Worm (Caenorhabditis elegans): ENCODE results near the gene F59C12.4.

The F59C12.4 gene

DNA sequence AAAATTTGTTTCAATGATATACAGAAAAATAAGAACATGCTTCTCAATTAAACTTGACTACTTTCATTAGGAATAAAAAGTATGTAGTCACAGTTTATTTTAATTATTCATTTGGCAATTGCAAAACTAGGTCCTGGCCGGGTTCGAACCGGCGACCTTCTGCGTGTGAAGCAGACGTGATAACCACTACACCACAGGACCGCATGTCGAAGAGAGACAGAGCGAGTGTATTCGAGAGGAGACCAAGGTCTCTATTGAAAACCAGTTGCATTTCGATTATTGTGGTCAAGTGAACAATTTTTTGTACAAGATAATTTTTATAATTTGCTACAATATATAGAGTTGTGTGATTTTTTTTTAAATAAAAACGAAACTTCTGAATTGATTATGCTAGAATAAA is 11.6 kb downstream of the F59C12.4 start (continued):
- peak; percentile 52 for TF ChIP-seq attf-5 (GFP tag; optimal IDR thresholded peaks at IDR 0.05)
- no peak; the same call in 1 of the 2 replicates for TF ChIP-seq lir-1 (GFP tag; conservative IDR thresholded peaks at IDR 0.05)
- TF ChIP-seq lag-1 (GFP tag; IDR thresholded peaks at IDR 0.05) = no peak
- no peak for TF ChIP-seq B0336.3 (GFP tag; IDR thresholded peaks at IDR 0.05)
- peak; percentile 35 for TF ChIP-seq atf-7 (tag; optimal IDR thresholded peaks at IDR 0.05)
- TF ChIP-seq B0019.2 (GFP tag; conservative IDR thresholded peaks at IDR 0.05) = no peak
- peak; percentile 50 for TF ChIP-seq mes-4 (tag; optimal IDR thresholded peaks at IDR 0.05)
- peak; percentile 82 for TF ChIP-seq die-1 (tag; optimal IDR thresholded peaks at IDR 0.05)
- peak; percentile 59 for TF ChIP-seq tlf-1 (GFP tag; optimal IDR thresholded peaks at IDR 0.05)
- TF ChIP-seq K11D2.4 (GFP tag; IDR thresholded peaks at IDR 0.05) = 0 out of 2 replicates have a peak, but pooled peaks have one; percentile 47
- peak; percentile 57 to 69 for TF ChIP-seq rec-8 (tag; optimal IDR thresholded peaks at IDR 0.05)
- TF ChIP-seq lin-35 (GFP tag; optimal IDR thresholded peaks at IDR 0.05) = peak in 1 of 3 experiments; percentile 74
- peak; percentile 83; the same call in 1 of the 2 replicates for TF ChIP-seq cebp-2 (GFP tag; IDR thresholded peaks at IDR 0.05)
- 0 out of 2 replicates have a peak, but pooled peaks have one; percentile 15 for TF ChIP-seq ztf-28 (GFP tag; IDR thresholded peaks at IDR 0.05)
- TF ChIP-seq ceh-79 (tag; optimal IDR thresholded peaks at IDR 0.05) = peak; percentile 16
- TF ChIP-seq F52B5.7 (tag; optimal IDR thresholded peaks at IDR 0.05) = peak; percentile 39
- no peak for TF ChIP-seq ets-4 (GFP tag; optimal IDR thresholded peaks at IDR 0.05)
- TF ChIP-seq gei-17 (GFP tag; optimal IDR thresholded peaks at IDR 0.05) = peak; percentile 48
- peak; percentile 93 for TF ChIP-seq rpc-1 (optimal IDR thresholded peaks at IDR 0.05)
- peak; percentile 85 for TF ChIP-seq rpc-1 (tag; optimal IDR thresholded peaks at IDR 0.05)
- TF ChIP-seq madf-6 (GFP tag; IDR thresholded peaks at IDR 0.05) = peak; percentile 68
- no peak for TF ChIP-seq madf-8 (GFP tag; conservative IDR thresholded peaks at IDR 0.05)
- peak; percentile 77; the same call in 1 of the 2 replicates for TF ChIP-seq hmg-20 (GFP tag; IDR thresholded peaks at IDR 0.05)
- no peak for TF ChIP-seq ceh-40 (GFP tag; IDR thresholded peaks at IDR 0.05)
- no peak for TF ChIP-seq sdz-38 (tag; optimal IDR thresholded peaks at IDR 0.05)
- peak; percentile 8 for TF ChIP-seq mel-28 (tag; optimal IDR thresholded peaks at IDR 0.05; ENCODE audit: borderline replicate concordance)
- TF ChIP-seq nfya-2 (GFP tag; IDR thresholded peaks at IDR 0.05) = no peak
- TF ChIP-seq ztf-25 (GFP tag; IDR thresholded peaks at IDR 0.05) = peak; percentile 90
- peak; percentile 84 for TF ChIP-seq hmg-1.2 (GFP tag; IDR thresholded peaks at IDR 0.05)
- TF ChIP-seq repo-1 (tag; optimal IDR thresholded peaks at IDR 0.05) = peak; percentile 42
- TF ChIP-seq F22D6.2 (tag; optimal IDR thresholded peaks at IDR 0.05) = no peak
- no peak for TF ChIP-seq ztf-6 (GFP tag; IDR thresholded peaks at IDR 0.05)
- peak; percentile 59 for TF ChIP-seq snpc-3.4 (tag; optimal IDR thresholded peaks at IDR 0.05)
- no peak for TF ChIP-seq hlh-26 (GFP tag; conservative IDR thresholded peaks at IDR 0.05)
- TF ChIP-seq D2030.7 (GFP tag; IDR thresholded peaks at IDR 0.05) = peak; percentile 92
- TF ChIP-seq ztf-3 (GFP tag; optimal IDR thresholded peaks at IDR 0.05) = peak; percentile 31
- peak; percentile 60; the same call in 1 of the 2 replicates for TF ChIP-seq let-526 (GFP tag; IDR thresholded peaks at IDR 0.05)
- TF ChIP-seq sea-2 (GFP tag; IDR thresholded peaks at IDR 0.05) = no peak
- no peak for TF ChIP-seq fkh-3 (tag; optimal IDR thresholded peaks at IDR 0.05)
- TF ChIP-seq ZK185.1 (tag; optimal IDR thresholded peaks at IDR 0.05; ENCODE audit: poor library complexity, severe bottlenecking) = peak; percentile 79
- TF ChIP-seq Y53G8AR.9 (GFP tag; conservative IDR thresholded peaks at IDR 0.05) = 0 out of 2 replicates have a peak, but pooled peaks have one; percentile 19
- TF ChIP-seq Y79H2A.3 (GFP tag; conservative IDR thresholded peaks at IDR 0.05) = no peak
- TF ChIP-seq Y53F4B.3 (GFP tag; IDR thresholded peaks at IDR 0.05) = peak; percentile 54; the same call in 1 of the 2 replicates
- no peak for TF ChIP-seq aptf-3 (GFP tag; IDR thresholded peaks at IDR 0.05)
- no peak for TF ChIP-seq F39B2.1 (GFP tag; IDR thresholded peaks at IDR 0.05)
- TF ChIP-seq ceh-100 (GFP tag; IDR thresholded peaks at IDR 0.05) = no peak
- no peak for TF ChIP-seq nhr-27 (tag; optimal IDR thresholded peaks at IDR 0.05)
- no peak for TF ChIP-seq unc-62 (GFP tag; optimal IDR thresholded peaks at IDR 0.05)
- peak; percentile 76 for TF ChIP-seq zim-3 (tag; optimal IDR thresholded peaks at IDR 0.05)
